Worm (Caenorhabditis elegans): Measurements from ENCODE around the gene Y47G7B.2.

- TF ChIP-seq sup-37 (GFP tag; optimal IDR thresholded peaks at IDR 0.05) (no peak), hlh-4 (tag; optimal IDR thresholded peaks at IDR 0.05) (no peak), ceh-82 (tag; optimal IDR thresholded peaks at IDR 0.05) (no peak), unc-62 (GFP tag; optimal IDR thresholded peaks at IDR 0.05) (no peak), ztf-11 (tag; optimal IDR thresholded peaks at IDR 0.05) (no peak), pqm-1 (tag; optimal IDR thresholded peaks at IDR 0.05) (no peak), Y116A8C.19 (tag; optimal IDR thresholded peaks at IDR 0.05; ENCODE audit: borderline replicate concordance) (no peak), nhr-90 (tag; optimal IDR thresholded peaks at IDR 0.05; ENCODE audit: poor library complexity) (no peak), snpc-4 (tag; optimal IDR thresholded peaks at IDR 0.05) (no peak), egl-27 (tag; optimal IDR thresholded peaks at IDR 0.05) (no peak), grh-1 (GFP tag; IDR thresholded peaks at IDR 0.05) (no peak)
Observed at ce11 chrII:2730647-2731046, 22.8 kb upstream of the Y47G7B.2 start.
